Fruit fly (Drosophila melanogaster): ENCODE results near the gene Ptth.
A peak's percentile ranks its signal among the peaks of the same experiment; 100 is the strongest.

Gene Ptth

DNA sequence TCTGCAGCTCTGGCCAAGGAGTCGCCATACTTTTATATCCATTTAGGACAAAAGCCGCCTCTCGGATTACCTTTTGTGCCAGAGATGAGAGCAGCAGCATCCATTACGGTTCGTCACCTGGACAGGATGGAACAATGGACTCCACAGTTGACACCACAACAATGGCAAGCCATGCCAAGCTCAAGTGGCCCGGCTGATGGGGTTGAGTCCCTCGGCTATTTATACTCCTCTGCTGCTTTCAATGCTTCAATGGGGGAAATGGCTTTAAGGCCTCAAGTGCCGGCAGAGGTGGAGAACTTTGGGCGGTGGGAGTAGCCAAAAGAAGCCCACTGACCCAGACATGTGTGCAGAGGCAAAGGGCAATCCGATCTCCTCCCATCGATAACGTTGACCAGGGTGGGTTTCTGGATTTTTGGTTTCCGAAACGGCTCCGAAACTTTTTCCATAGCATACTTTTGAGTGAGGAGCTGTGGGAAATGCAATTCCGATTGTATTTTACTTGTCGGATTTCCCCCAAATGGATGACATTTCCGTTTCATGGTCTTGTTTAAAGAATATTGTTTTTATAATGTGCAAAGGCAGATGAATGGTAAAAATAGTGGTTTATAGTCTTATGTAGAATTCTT, at the start of gene Ptth:
TSS of gene Ptth (minus strand) at position 338 of the 626 bp plus-strand sequence.
- TF ChIP-seq CG16779 (tag; optimal IDR thresholded peaks at IDR 0.05): no peak
- TF ChIP-seq svp (GFP tag): peak; percentile 94

DNA sequence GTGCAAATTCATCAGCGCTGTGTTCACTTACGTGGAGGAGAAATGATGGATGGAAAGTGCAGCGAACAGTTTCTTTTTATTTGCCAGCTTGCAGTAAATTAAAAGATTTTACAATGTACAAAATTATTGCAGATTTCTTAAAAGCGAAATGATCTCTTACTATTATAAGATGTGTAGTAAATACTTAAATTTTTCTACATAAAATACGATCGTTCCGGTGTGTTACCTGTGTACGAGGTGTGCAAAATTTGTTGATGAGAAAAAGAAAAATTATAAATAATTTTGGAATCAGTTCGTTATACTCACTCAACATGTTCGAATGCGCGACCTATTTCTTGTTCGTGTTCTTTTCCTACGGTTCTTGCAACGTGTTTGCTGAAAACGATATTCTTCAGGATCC, 48.7 kb upstream of the Ptth start, which contains the start of gene CG2839:
TSS of gene CG2839 (plus strand) at position 301 of the 400 bp plus-strand sequence.
- no peak for TF ChIP-seq acj6 (GFP tag; optimal IDR thresholded peaks at IDR 0.05)
- no peak for TF ChIP-seq net (GFP tag; optimal IDR thresholded peaks at IDR 0.05)
- no peak for TF ChIP-seq Eip93F (GFP tag; optimal IDR thresholded peaks at IDR 0.05)
- no peak for TF ChIP-seq Hr38 (GFP tag; optimal IDR thresholded peaks at IDR 0.05)
- TF ChIP-seq Hr39 (GFP tag; optimal IDR thresholded peaks at IDR 0.05): no peak
- TF ChIP-seq CG3032 (tag; optimal IDR thresholded peaks at IDR 0.05): no peak
- TF ChIP-seq CG31627 (GFP tag; optimal IDR thresholded peaks at IDR 0.05): no peak
- no peak for TF ChIP-seq CG9139 (GFP tag; optimal IDR thresholded peaks at IDR 0.05)
- no peak for TF ChIP-seq CG8119 (GFP tag; IDR thresholded peaks at IDR 0.05)

DNA sequence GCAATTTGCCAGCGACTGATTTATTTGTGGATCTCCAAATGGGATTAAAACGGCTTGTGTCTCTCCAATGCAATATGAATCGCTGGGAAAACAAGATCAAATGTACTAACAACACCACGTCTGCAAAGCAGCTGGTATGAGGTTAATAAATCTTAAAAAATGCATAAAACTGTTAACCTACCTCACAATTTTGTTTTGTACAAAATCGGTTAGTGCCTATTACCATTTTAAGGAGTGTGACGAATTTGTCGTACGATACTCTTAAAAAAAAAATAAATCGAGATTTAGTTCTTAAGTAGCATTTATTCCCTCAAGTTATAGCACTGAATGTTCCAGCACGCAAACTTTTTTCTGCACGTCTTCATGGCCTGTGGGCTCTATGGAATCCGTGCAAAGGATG, 47.6 kb upstream of the Ptth start, which contains the start of gene lectin-21Ca:
TSS of gene lectin-21Ca (plus strand) at position 301 of the 400 bp plus-strand sequence.
- TF ChIP-seq Met (GFP tag; optimal IDR thresholded peaks at IDR 0.05) (no peak), svp (GFP tag) (no peak), vri (GFP tag; optimal IDR thresholded peaks at IDR 0.05) (no peak), CG1621 (tag; optimal IDR thresholded peaks at IDR 0.05) (no peak), fkh (GFP tag; optimal IDR thresholded peaks at IDR 0.05) (no peak), Sox15 (GFP tag; optimal IDR thresholded peaks at IDR 0.05) (no peak), Eip93F (GFP tag; optimal IDR thresholded peaks at IDR 0.05) (no peak), CG34406 (GFP tag; optimal IDR thresholded peaks at IDR 0.05) (no peak), CG31627 (GFP tag; optimal IDR thresholded peaks at IDR 0.05) (no peak)

DNA sequence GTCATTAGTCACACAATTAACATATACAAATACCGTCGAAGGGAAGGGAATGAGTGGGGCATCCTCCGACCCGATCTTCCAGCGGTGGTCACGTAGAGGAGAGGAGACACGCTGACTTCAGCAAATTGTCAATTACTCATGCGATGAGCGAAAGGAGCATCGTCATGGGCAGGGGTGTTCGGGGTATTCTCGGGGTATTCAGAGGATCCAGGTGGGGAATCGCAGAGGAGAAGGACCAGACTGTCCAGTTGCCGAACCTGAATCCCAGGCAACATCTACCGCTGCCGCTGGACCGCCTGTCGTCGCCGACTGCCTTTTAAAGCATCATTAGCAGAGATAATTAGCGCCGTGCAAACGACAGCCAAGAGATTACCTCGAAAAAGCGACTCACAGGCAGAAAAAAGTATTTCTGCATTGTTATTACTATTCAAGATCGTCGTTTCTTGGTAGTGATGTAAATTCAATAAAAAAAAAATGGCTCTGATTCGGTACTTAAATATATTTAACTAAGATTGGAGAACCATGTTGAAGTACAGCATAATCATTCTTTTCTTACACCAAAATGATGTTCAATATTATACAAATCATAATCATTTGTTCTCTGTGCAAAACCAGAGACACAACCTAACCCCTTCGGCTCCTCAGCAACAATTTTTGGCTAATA, 46.6 kb upstream of the Ptth start:
- TF ChIP-seq CG15336 (GFP tag; IDR thresholded peaks at IDR 0.05) (peak; percentile 66), CG9139 (GFP tag; optimal IDR thresholded peaks at IDR 0.05) (no peak), lz (GFP tag; optimal IDR thresholded peaks at IDR 0.05) (peak; percentile 46), fd59A (GFP tag; optimal IDR thresholded peaks at IDR 0.05) (no peak), CG8119 (GFP tag; IDR thresholded peaks at IDR 0.05) (no peak), CG7368 (GFP tag; optimal IDR thresholded peaks at IDR 0.05) (no peak), dsx (GFP tag; optimal IDR thresholded peaks at IDR 0.05; ENCODE audit: poor library complexity, severe bottlenecking) (no peak), CG6792 (GFP tag; optimal IDR thresholded peaks at IDR 0.05) (peak; percentile 9), achi (GFP tag; optimal IDR thresholded peaks at IDR 0.05) (peak; percentile 25), Hr38 (GFP tag; optimal IDR thresholded peaks at IDR 0.05) (no peak), Gug (GFP tag; IDR thresholded peaks at IDR 0.05) (no peak), CG32006 (GFP tag; optimal IDR thresholded peaks at IDR 0.05) (peak; percentile 10), OdsH (GFP tag; optimal IDR thresholded peaks at IDR 0.05) (no peak), CG8319 (GFP tag; optimal IDR thresholded peaks at IDR 0.05) (no peak), CG8632 (GFP tag; optimal IDR thresholded peaks at IDR 0.05) (no peak), eg (GFP tag; IDR thresholded peaks at IDR 0.05) (no peak), salr (GFP tag; optimal IDR thresholded peaks at IDR 0.05) (no peak), CG3032 (tag; optimal IDR thresholded peaks at IDR 0.05) (no peak), topi (GFP tag; optimal IDR thresholded peaks at IDR 0.05) (peak; percentile 57), Ets21C (GFP tag; optimal IDR thresholded peaks at IDR 0.05) (no peak), cyc (GFP tag; optimal IDR thresholded peaks at IDR 0.05) (peak; percentile 39), acj6 (GFP tag; optimal IDR thresholded peaks at IDR 0.05) (peak; percentile 20), Met (GFP tag; optimal IDR thresholded peaks at IDR 0.05) (peak; percentile 43), ss (GFP tag; optimal IDR thresholded peaks at IDR 0.05) (peak in 1 of 2 experiments; percentile 37), CG10631 (GFP tag; optimal IDR thresholded peaks at IDR 0.05) (no peak), Blimp-1 (GFP tag; optimal IDR thresholded peaks at IDR 0.05) (no peak), dac (GFP tag; optimal IDR thresholded peaks at IDR 0.05) (no peak), CG1621 (tag; optimal IDR thresholded peaks at IDR 0.05) (no peak), Sox102F (GFP tag; optimal IDR thresholded peaks at IDR 0.05) (peak; percentile 35), vri (GFP tag; optimal IDR thresholded peaks at IDR 0.05) (peak; percentile 12), Sox15 (GFP tag; optimal IDR thresholded peaks at IDR 0.05) (peak; percentile 12), CG11294 (GFP tag; IDR thresholded peaks at IDR 0.05) (no peak), CG31627 (GFP tag; optimal IDR thresholded peaks at IDR 0.05) (peak; percentile 34), CG3919 (GFP tag; optimal IDR thresholded peaks at IDR 0.05) (peak; percentile 26), CG16779 (tag; optimal IDR thresholded peaks at IDR 0.05) (no peak), CG11762 (GFP tag; optimal IDR thresholded peaks at IDR 0.05; ENCODE audit: insufficient read depth) (no peak), svp (GFP tag) (peak; percentile 78)
